Fruit fly (Drosophila melanogaster) whole organism, prepupa: ENCODE results near the gene nub.

ENCODE experiments used
- Blimp-1 ChIP-seq: fragments of 200-800 bp; sonication (Bioruptor generic); optimal IDR thresholded peaks from 3 replicates; lab custom pipeline; 2017; ENCODE audit warnings: missing biosample characterization, missing genetic modification characterization, mild to moderate bottlenecking, moderate library complexity, missing genetic modification reagents
- CG10631 ChIP-seq: fragments of 200-800 bp; sonication (Bioruptor generic); optimal IDR thresholded peaks from 2 replicates; lab custom pipeline; 2016; ENCODE audit warnings: missing biosample characterization, missing genetic modification characterization
- CG10669 ChIP-seq: fragments of 200-800 bp; sonication (Bioruptor generic); optimal IDR thresholded peaks from 3 replicates; lab custom pipeline; 2018; ENCODE audit warnings: missing biosample characterization, mild to moderate bottlenecking, missing genetic modification characterization, moderate library complexity
- CG11294 ChIP-seq: fragments of 200-800 bp; sonication (Bioruptor generic); IDR thresholded peaks from 2 replicates; pipeline ENCODE4 v1.3.6; 2022; ENCODE audit warnings: missing biosample characterization, missing genetic modification characterization
- CG15336 ChIP-seq: fragments of 200-800 bp; sonication (Bioruptor generic); IDR thresholded peaks from 2 replicates; pipeline ENCODE4 v1.3.6; 2022; ENCODE audit warnings: missing biosample characterization, missing genetic modification characterization
- CG16779 ChIP-seq: fragments of 200-800 bp; sonication (Bioruptor generic); optimal IDR thresholded peaks from 3 replicates; lab custom pipeline; 2017; ENCODE audit warnings: missing biosample characterization, mild to moderate bottlenecking, missing genetic modification characterization
- CG34406 ChIP-seq: fragments of 200-800 bp; sonication (Bioruptor generic); optimal IDR thresholded peaks from 3 replicates; lab custom pipeline; 2016; ENCODE audit warnings: missing biosample characterization, missing genetic modification characterization
- CG3919 ChIP-seq: fragments of 200-800 bp; sonication (Bioruptor generic); optimal IDR thresholded peaks from 3 replicates; lab custom pipeline; 2016; ENCODE audit warnings: missing biosample characterization, missing genetic modification characterization
- CG4318 ChIP-seq: fragments of 200-800 bp; sonication (Bioruptor generic); optimal IDR thresholded peaks from 3 replicates; lab custom pipeline; 2017; ENCODE audit warnings: missing biosample characterization, mild to moderate bottlenecking, missing genetic modification characterization
- CG6163 ChIP-seq: fragments of 200-800 bp; sonication (Bioruptor generic); IDR thresholded peaks from 3 replicates; pipeline ENCODE4 v1.3.6; 2022; ENCODE audit warnings: missing biosample characterization, missing genetic modification characterization
- CG6808 ChIP-seq: fragments of 200-800 bp; sonication (Bioruptor generic); optimal IDR thresholded peaks from 3 replicates; lab custom pipeline; 2017; ENCODE audit warnings: missing biosample characterization, missing genetic modification characterization, mild to moderate bottlenecking, moderate library complexity, missing genetic modification reagents
- CG6854 ChIP-seq: fragments of 200-800 bp; sonication (Bioruptor generic); optimal IDR thresholded peaks from 2 replicates; lab custom pipeline; 2017; ENCODE audit warnings: missing biosample characterization, mild to moderate bottlenecking, missing genetic modification characterization
- CG7368 ChIP-seq: fragments of 200-800 bp; sonication (Bioruptor generic); optimal IDR thresholded peaks from 3 replicates; lab custom pipeline; 2016; ENCODE audit warnings: missing biosample characterization, missing genetic modification characterization
- CG8319 ChIP-seq: fragments of 200-800 bp; sonication (Bioruptor generic); optimal IDR thresholded peaks from 3 replicates; lab custom pipeline; 2016; ENCODE audit warnings: missing biosample characterization, missing genetic modification characterization
- CG9139 ChIP-seq: fragments of 200-800 bp; sonication (Bioruptor generic); optimal IDR thresholded peaks from 3 replicates; lab custom pipeline; 2017; ENCODE audit warnings: missing biosample characterization, mild to moderate bottlenecking, missing genetic modification characterization
- Eip78C ChIP-seq: fragments of 200-800 bp; sonication (Bioruptor generic); peaks from one replicate; lab custom pipeline; 2016; ENCODE audit warnings: missing biosample characterization, missing genetic modification characterization
- Gug ChIP-seq: fragments of 200-800 bp; sonication (Bioruptor generic); IDR thresholded peaks from 2 replicates; pipeline ENCODE4 v1.3.6; 2022; ENCODE audit warnings: missing biosample characterization, missing genetic modification characterization
- Hr38 ChIP-seq: sonication (Bioruptor generic); optimal IDR thresholded peaks from 2 replicates; lab custom pipeline; 2016; ENCODE audit warnings: missing biosample characterization, missing genetic modification characterization
- Hr4 ChIP-seq: fragments of 200-800 bp; sonication (Bioruptor generic); optimal IDR thresholded peaks from 3 replicates; lab custom pipeline; 2016; ENCODE audit warnings: missing biosample characterization, missing genetic modification characterization
- Lpt ChIP-seq: fragments of 200-800 bp; sonication (Bioruptor generic); optimal IDR thresholded peaks from 3 replicates; lab custom pipeline; 2016; ENCODE audit warnings: missing biosample characterization, missing genetic modification characterization
- OdsH ChIP-seq: fragments of 200-800 bp; sonication (Bioruptor generic); optimal IDR thresholded peaks from 3 replicates; lab custom pipeline; 2016; ENCODE audit warnings: missing biosample characterization, missing genetic modification characterization
- Smox ChIP-seq: fragments of 200-800 bp; sonication (Bioruptor generic); optimal IDR thresholded peaks from 3 replicates; lab custom pipeline; 2016; ENCODE audit warnings: missing biosample characterization, missing genetic modification characterization
- Sox102F ChIP-seq: fragments of 200-800 bp; sonication (Bioruptor generic); optimal IDR thresholded peaks from 2 replicates; lab custom pipeline; 2016; ENCODE audit warnings: missing biosample characterization, mild to moderate bottlenecking, missing genetic modification characterization
- Sox15 ChIP-seq: fragments of 200-800 bp; sonication (Bioruptor generic); optimal IDR thresholded peaks from 3 replicates; lab custom pipeline; 2016; ENCODE audit warnings: missing biosample characterization, missing genetic modification characterization
- achi ChIP-seq: fragments of 200-800 bp; sonication (Bioruptor generic); optimal IDR thresholded peaks from 3 replicates; lab custom pipeline; 2016; ENCODE audit warnings: missing biosample characterization, missing genetic modification characterization
- dac ChIP-seq: fragments of 200-800 bp; sonication (Bioruptor generic); optimal IDR thresholded peaks from 2 replicates; lab custom pipeline; 2017; ENCODE audit warnings: missing biosample characterization, mild to moderate bottlenecking, missing genetic modification characterization
- esn ChIP-seq: fragments of 200-800 bp; sonication (Bioruptor generic); optimal IDR thresholded peaks from 2 replicates; lab custom pipeline; 2016; ENCODE audit warnings: missing biosample characterization, mild to moderate bottlenecking, missing genetic modification characterization, moderate library complexity
- fd85E ChIP-seq: fragments of 200-800 bp; sonication (Bioruptor generic); optimal IDR thresholded peaks from 3 replicates; lab custom pipeline; 2016; ENCODE audit warnings: missing biosample characterization, missing genetic modification characterization
- fkh ChIP-seq: fragments of 200-800 bp; sonication (Bioruptor generic); optimal IDR thresholded peaks from 3 replicates; lab custom pipeline; 2017; ENCODE audit warnings: missing biosample characterization, mild to moderate bottlenecking, missing genetic modification characterization, moderate library complexity
- lz ChIP-seq: fragments of 200-800 bp; sonication (Bioruptor generic); optimal IDR thresholded peaks from 3 replicates; lab custom pipeline; 2016; ENCODE audit warnings: missing biosample characterization, missing genetic modification characterization
- net ChIP-seq: fragments of 200-800 bp; sonication (Bioruptor generic); optimal IDR thresholded peaks from 3 replicates; lab custom pipeline; 2016; ENCODE audit warnings: missing biosample characterization, missing genetic modification characterization
- pdm3 ChIP-seq: fragments of 200-800 bp; sonication (Bioruptor generic); optimal IDR thresholded peaks from 3 replicates; lab custom pipeline; 2016; ENCODE audit warnings: missing biosample characterization, missing genetic modification characterization
- salr ChIP-seq, 2 experiments: fragments of 200-800 bp; sonication (Bioruptor generic); optimal IDR thresholded peaks; 3 replicates each; lab custom pipeline; 2016 to 2018; ENCODE audit warnings: missing biosample characterization in 2 of 2, missing genetic modification characterization in 2 of 2, mild to moderate bottlenecking in 1 of 2
- svp ChIP-seq: fragments of 200-800 bp; sonication (Bioruptor generic); peaks from one replicate; lab custom pipeline; 2016; ENCODE audit warnings: missing biosample characterization, missing genetic modification characterization
- vri ChIP-seq: fragments of 200-800 bp; sonication (Bioruptor generic); optimal IDR thresholded peaks from 3 replicates; lab custom pipeline; 2016; ENCODE audit warnings: missing biosample characterization, mild to moderate bottlenecking, missing genetic modification characterization

nub gene

DNA sequence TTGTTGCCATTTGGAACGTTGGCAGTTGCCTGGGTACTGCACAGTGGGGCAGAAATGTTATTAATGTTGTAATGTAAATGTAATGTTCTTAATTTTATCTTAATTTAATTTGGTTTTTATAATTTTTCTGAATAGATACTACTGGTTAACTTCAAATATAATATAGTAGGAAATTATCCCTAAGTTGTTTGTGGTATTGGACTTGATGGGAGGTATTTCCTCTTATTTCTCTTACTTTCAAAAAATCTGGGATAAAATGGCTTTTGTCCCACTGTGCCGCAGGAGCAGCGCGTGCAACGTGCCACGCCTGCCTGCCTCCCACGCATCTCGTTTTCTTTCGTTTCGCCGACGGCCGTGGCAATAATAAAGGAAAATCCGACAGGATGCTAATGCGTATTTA, 38.5 kb upstream of the nub start:
- no peak for TF ChIP-seq lz (GFP tag; lab: Kevin White, UChicago)
- TF ChIP-seq, all 60 proteins: peak for 0

DNA sequence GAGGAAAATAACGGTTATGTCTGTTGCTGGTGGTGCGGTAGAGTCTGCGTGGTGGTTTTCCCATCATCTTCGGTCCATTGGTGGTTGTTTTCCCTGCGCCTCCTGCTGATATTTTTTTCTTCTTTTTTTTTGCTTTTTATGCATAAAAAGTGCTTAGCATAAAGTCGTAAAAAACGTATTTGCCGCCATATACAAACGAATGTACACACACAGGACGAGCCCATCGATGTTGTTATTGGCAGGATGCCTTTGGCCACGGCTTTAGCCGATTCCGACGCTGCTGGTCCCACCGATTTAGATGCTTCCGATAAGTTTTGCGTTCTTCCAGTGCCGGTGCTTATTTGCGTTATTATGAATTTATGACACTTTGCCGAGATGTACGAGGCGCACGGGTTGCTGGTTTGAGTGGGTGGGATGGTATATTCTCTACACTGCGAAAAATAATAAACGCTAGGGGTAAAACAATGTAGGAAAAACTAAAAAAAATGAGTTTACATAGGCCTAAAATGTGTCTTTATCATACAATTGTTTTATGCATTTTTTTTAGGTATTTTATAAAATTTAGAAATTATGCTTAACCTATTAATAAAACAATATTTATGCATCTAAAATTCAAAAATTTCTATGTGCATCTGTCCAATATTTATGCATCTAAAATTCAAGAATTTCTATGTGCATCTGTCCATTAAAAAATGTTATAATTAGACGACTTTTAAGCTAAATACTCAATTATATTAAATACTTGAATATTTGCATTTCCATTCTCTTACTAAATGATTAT, 20.3 kb upstream of the nub start:
- TF ChIP-seq svp = no peak
- TF ChIP-seq fkh (GFP tag; lab: Kevin White, UChicago) = no peak
- TF ChIP-seq Hr4 (GFP tag; lab: Kevin White, UChicago) = no peak
- no peak for TF ChIP-seq Blimp-1 (GFP tag; lab: Kevin White, UChicago)
- no peak for TF ChIP-seq CG7368
- TF ChIP-seq CG10631 = no peak
- TF ChIP-seq OdsH (GFP tag; lab: Kevin White, UChicago) = no peak
- no peak for TF ChIP-seq CG15336 (GFP tag; lab: Robert Waterston, UW)
- TF ChIP-seq CG11294 (GFP tag; lab: Robert Waterston, UW) = no peak
- TF ChIP-seq CG34406 (GFP tag; lab: Kevin White, UChicago) = no peak
- TF ChIP-seq Gug (GFP tag; lab: Robert Waterston, UW) = no peak
- no peak for TF ChIP-seq net (GFP tag; lab: Kevin White, UChicago)
- TF ChIP-seq dac = no peak
- no peak for TF ChIP-seq CG16779 (tag; lab: Kevin White, UChicago)

DNA sequence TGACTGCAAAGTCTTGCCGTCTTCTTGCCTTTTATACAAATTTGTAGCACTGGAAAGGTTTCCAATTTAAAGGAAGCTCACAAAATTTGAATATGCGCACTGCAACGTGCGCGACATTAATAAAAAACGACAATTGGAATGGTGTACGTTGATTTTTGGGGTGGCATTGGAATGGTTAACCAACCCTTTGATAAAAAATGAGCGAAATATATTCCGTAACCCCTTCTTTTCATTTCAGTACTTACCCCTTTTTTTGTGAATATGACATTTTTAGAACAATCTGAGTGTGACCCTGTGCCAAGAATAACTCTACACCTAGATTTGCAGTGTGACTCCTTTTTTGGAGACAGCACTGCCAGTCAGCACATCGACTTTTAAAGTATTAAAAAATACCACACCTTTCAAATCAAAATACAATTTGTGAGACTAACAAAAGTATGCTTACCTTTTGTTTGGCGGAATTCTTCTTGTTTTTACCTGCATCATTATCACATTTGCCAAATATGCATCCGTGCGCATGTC, 12.4 kb upstream of the nub start:
- TF ChIP-seq Hr38 (GFP tag; lab: Kevin White, UChicago) (no peak), Lpt (GFP tag; lab: Kevin White, UChicago) (no peak), vri (no peak), CG3919 (GFP tag; lab: Kevin White, UChicago) (no peak), svp (no peak), esn (GFP tag; lab: Kevin White, UChicago) (no peak), Sox102F (GFP tag; lab: Kevin White, UChicago) (no peak), CG10669 (no peak), achi (GFP tag; lab: Kevin White, UChicago) (no peak), salr (GFP tag; optimal IDR thresholded peaks at IDR 0.05; lab: Kevin White, UChicago) (no peak), CG15336 (GFP tag; lab: Robert Waterston, UW) (no peak), CG9139 (GFP tag; lab: Kevin White, UChicago) (no peak), CG6854 (no peak), fkh (GFP tag; lab: Kevin White, UChicago) (no peak), CG4318 (GFP tag; lab: Kevin White, UChicago) (no peak), CG7368 (no peak), fd85E (no peak), Smox (GFP tag; lab: Kevin White, UChicago) (no peak), CG6808 (GFP tag; lab: Kevin White, UChicago) (no peak), CG6163 (GFP tag; lab: Robert Waterston, UW) (no peak)

DNA sequence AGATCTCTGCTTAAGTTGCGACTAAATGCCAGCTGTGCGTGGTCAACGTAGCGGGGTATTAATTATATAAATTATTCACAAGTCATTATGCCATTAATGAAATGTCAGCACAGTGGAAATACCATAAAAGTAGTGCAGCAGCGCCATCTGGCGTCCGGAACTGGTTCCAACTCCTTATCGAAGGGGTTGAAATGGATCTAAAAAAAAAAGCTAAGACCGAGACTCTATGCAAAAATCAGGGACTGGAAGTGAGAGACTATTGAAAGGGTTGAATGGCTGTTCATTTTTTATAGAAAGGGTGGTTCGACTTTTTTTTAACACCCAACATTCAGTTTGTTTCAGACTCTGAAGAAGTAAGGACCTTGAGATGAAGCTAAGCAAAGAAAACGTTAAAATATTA, 8.3 kb upstream of the nub start:
- TF ChIP-seq svp = no peak
- TF ChIP-seq CG10669 = no peak
- no peak for TF ChIP-seq CG8319 (GFP tag; lab: Kevin White, UChicago)
- TF ChIP-seq CG6808 (GFP tag; lab: Kevin White, UChicago) = no peak
- TF ChIP-seq esn (GFP tag; lab: Kevin White, UChicago) = no peak
- no peak for TF ChIP-seq Eip78C (GFP tag; lab: Kevin White, UChicago)
- TF ChIP-seq, all 60 proteins: peak for 0

DNA sequence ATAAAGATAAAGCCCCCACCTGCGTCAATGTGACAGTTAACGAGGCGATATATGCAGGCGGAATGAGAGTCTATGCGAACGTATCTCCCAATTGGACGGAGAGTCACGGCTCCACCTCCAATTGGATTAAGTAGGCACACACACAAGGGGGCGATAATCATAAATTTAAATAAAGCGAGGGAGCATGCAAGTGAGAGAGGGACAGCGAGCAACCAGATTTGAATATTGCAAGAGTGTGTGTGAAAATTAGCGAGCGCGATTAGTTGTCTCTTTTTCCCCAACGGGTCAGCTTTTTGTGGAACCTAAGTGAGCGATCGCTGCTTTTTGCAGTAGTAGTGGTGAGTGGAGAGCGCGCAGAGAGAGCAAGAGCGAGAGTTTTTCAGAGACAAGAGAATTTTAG, 567 bp upstream of the nub start:
- TF ChIP-seq pdm3 (GFP tag; lab: Kevin White, UChicago) = peak; percentile 7
- TF ChIP-seq salr (GFP tag; optimal IDR thresholded peaks at IDR 0.05; lab: Kevin White, UChicago) = peak in 1 of 2 experiments; percentile 26
- peak; percentile 83 for TF ChIP-seq fkh (GFP tag; lab: Kevin White, UChicago)
- TF ChIP-seq Sox15 (GFP tag; lab: Kevin White, UChicago) = no peak
